Worm (Caenorhabditis elegans): ENCODE results near the gene thn-2.

thn-2 gene

ce11 chrIV:12417536-12418195, 34.7 kb downstream of the thn-2 start, which contains the start of gene F08G5.3:
Gene F08G5.3, minus strand, starts transcription at chrIV:12417586.
- TF ChIP-seq egrh-3 (GFP tag; IDR thresholded peaks at IDR 0.05): peak; percentile 49
- TF ChIP-seq madf-10 (tag; optimal IDR thresholded peaks at IDR 0.05): peak; percentile 64
- peak; percentile 94 for TF ChIP-seq ztf-25 (GFP tag; IDR thresholded peaks at IDR 0.05)
- 0 out of 2 replicates have a peak, but pooled peaks have one; percentile 64 for TF ChIP-seq ceh-40 (GFP tag; IDR thresholded peaks at IDR 0.05)
- TF ChIP-seq mcd-1 (GFP tag; IDR thresholded peaks at IDR 0.05): peak; percentile 56
- TF ChIP-seq ztf-18 (tag; optimal IDR thresholded peaks at IDR 0.05): peak; percentile 66
- TF ChIP-seq ets-4 (GFP tag; optimal IDR thresholded peaks at IDR 0.05): no peak
- peak; percentile 49 to 90 for TF ChIP-seq rec-8 (tag; optimal IDR thresholded peaks at IDR 0.05)
- peak; percentile 36 for TF ChIP-seq F49E8.2 (tag; optimal IDR thresholded peaks at IDR 0.05; ENCODE audit: insufficient read depth)
- TF ChIP-seq dpl-1 (GFP tag; optimal IDR thresholded peaks at IDR 0.05): peak; percentile 9
- no peak for TF ChIP-seq ama-1 (optimal IDR thresholded peaks at IDR 0.05)
- peak; percentile 70 to 73 for TF ChIP-seq ama-1 (GFP tag; optimal IDR thresholded peaks at IDR 0.05)
- 0 out of 2 replicates have a peak, but pooled peaks have one; percentile 28 for TF ChIP-seq ceh-100 (GFP tag; IDR thresholded peaks at IDR 0.05)
- peak; percentile 77 for TF ChIP-seq nhr-90 (tag; optimal IDR thresholded peaks at IDR 0.05)
- peak; percentile 82 for TF ChIP-seq snpc-4 (GFP tag; optimal IDR thresholded peaks at IDR 0.05)
- TF ChIP-seq snpc-4 (tag; optimal IDR thresholded peaks at IDR 0.05): peak; percentile 14 to 81 (median 64)
- TF ChIP-seq T26A5.8 (tag; optimal IDR thresholded peaks at IDR 0.05): peak; percentile 45
- TF ChIP-seq ztf-6 (GFP tag; IDR thresholded peaks at IDR 0.05): no peak
- TF ChIP-seq F33H1.4 (GFP tag; IDR thresholded peaks at IDR 0.05): peak; percentile 52; the same call in 1 of the 2 replicates
- no peak for TF ChIP-seq nhr-120 (GFP tag; IDR thresholded peaks at IDR 0.05)
- peak; percentile 21 for TF ChIP-seq K12H6.12 (tag; optimal IDR thresholded peaks at IDR 0.05)
- no peak for TF ChIP-seq xnd-1 (tag; optimal IDR thresholded peaks at IDR 0.05)
- TF ChIP-seq ceh-79 (tag; optimal IDR thresholded peaks at IDR 0.05): peak; percentile 27
- TF ChIP-seq athp-1 (tag; optimal IDR thresholded peaks at IDR 0.05): peak; percentile 58
- 0 out of 2 replicates have a peak, but pooled peaks have one; percentile 33 for TF ChIP-seq C17E4.6 (GFP tag; IDR thresholded peaks at IDR 0.05)
- TF ChIP-seq rcor-1 (GFP tag; IDR thresholded peaks at IDR 0.05): peak; percentile 22; the same call in 1 of the 2 replicates
- no peak for TF ChIP-seq atf-7 (tag; optimal IDR thresholded peaks at IDR 0.05)
- TF ChIP-seq snpc-1.3 (tag; optimal IDR thresholded peaks at IDR 0.05; ENCODE audit: insufficient read depth): peak; percentile 74
- peak; percentile 67 for TF ChIP-seq hrde-1 (tag; optimal IDR thresholded peaks at IDR 0.05; ENCODE audit: borderline replicate concordance)
- peak; percentile 95 for TF ChIP-seq rpc-1 (optimal IDR thresholded peaks at IDR 0.05)
- peak; percentile 95 for TF ChIP-seq rpc-1 (tag; optimal IDR thresholded peaks at IDR 0.05)
- peak; percentile 88 for TF ChIP-seq him-1 (tag; optimal IDR thresholded peaks at IDR 0.05)
- no peak for TF ChIP-seq F55B11.4 (tag; optimal IDR thresholded peaks at IDR 0.05; ENCODE audit: borderline replicate concordance, insufficient read depth)
- TF ChIP-seq dox-1 (GFP tag; IDR thresholded peaks at IDR 0.05): peak; percentile 74
- TF ChIP-seq ZK185.1 (tag; optimal IDR thresholded peaks at IDR 0.05; ENCODE audit: poor library complexity, severe bottlenecking): peak; percentile 63
- TF ChIP-seq zim-3 (tag; optimal IDR thresholded peaks at IDR 0.05): peak; percentile 73
- TF ChIP-seq B0261.1 (tag; optimal IDR thresholded peaks at IDR 0.05): peak; percentile 81
- TF ChIP-seq ceh-58 (GFP tag; IDR thresholded peaks at IDR 0.05): no peak
- no peak for TF ChIP-seq B0336.3 (GFP tag; IDR thresholded peaks at IDR 0.05)
- TF ChIP-seq F37B4.10 (GFP tag; IDR thresholded peaks at IDR 0.05): 0 out of 2 replicates have a peak, but pooled peaks have one; percentile 59
- 0 out of 2 replicates have a peak, but pooled peaks have one; percentile 47 for TF ChIP-seq madf-3 (GFP tag; IDR thresholded peaks at IDR 0.05)
- peak; percentile 34 for TF ChIP-seq unc-130 (GFP tag; optimal IDR thresholded peaks at IDR 0.05)
- peak; percentile 83 for TF ChIP-seq T07F8.4 (tag; optimal IDR thresholded peaks at IDR 0.05)
- peak; percentile 91 for TF ChIP-seq D2030.7 (GFP tag; IDR thresholded peaks at IDR 0.05)
- no peak for TF ChIP-seq let-526 (GFP tag; IDR thresholded peaks at IDR 0.05)
- peak; percentile 45 for TF ChIP-seq mxl-1 (tag; optimal IDR thresholded peaks at IDR 0.05)
- peak; percentile 60 for TF ChIP-seq lin-54 (GFP tag; optimal IDR thresholded peaks at IDR 0.05)
- peak; percentile 77 for TF ChIP-seq pbrm-1 (GFP tag; IDR thresholded peaks at IDR 0.05)
